Fruit fly (Drosophila melanogaster) whole organism, adult: ENCODE data around the gene Frq2.

Experiments
- CG11617 ChIP-seq: fragments of 200-800 bp; sonication (Bioruptor generic); optimal IDR thresholded peaks from 2 replicates; lab custom pipeline; 2017; ENCODE audit warnings: mild to moderate bottlenecking, missing biosample characterization, missing genetic modification reagents, missing genetic modification characterization
- CG12768 ChIP-seq: fragments of 200-800 bp; sonication (Bioruptor generic); optimal IDR thresholded peaks from 2 replicates; lab custom pipeline; 2017; ENCODE audit warnings: missing biosample characterization, missing genetic modification characterization, mild to moderate bottlenecking, moderate library complexity, missing genetic modification reagents
- CG14711 ChIP-seq: fragments of 200-800 bp; sonication (Bioruptor generic); optimal IDR thresholded peaks from 2 replicates; lab custom pipeline; 2018; ENCODE audit warnings: missing biosample characterization, mild to moderate bottlenecking, missing genetic modification characterization, moderate library complexity
- CG1620 ChIP-seq: fragments of 200-800 bp; sonication (Bioruptor generic); optimal IDR thresholded peaks from 2 replicates; lab custom pipeline; 2016; ENCODE audit warnings: missing biosample characterization, missing genetic modification characterization
- CG33017 ChIP-seq: fragments of 200-800 bp; sonication (Bioruptor generic); optimal IDR thresholded peaks from 2 replicates; lab custom pipeline; 2018; ENCODE audit warnings: missing biosample characterization, mild to moderate bottlenecking, missing genetic modification characterization, moderate library complexity
- CG5204 ChIP-seq: fragments of 200-800 bp; sonication (Bioruptor generic); optimal IDR thresholded peaks from 2 replicates; lab custom pipeline; 2016; ENCODE audit warnings: missing biosample characterization, missing genetic modification characterization
- CG7045 ChIP-seq: fragments of 200-800 bp; sonication (Bioruptor generic); optimal IDR thresholded peaks from 2 replicates; lab custom pipeline; 2017; ENCODE audit warnings: missing biosample characterization, mild to moderate bottlenecking, missing genetic modification characterization
- CG7101 ChIP-seq: fragments of 200-800 bp; sonication (Bioruptor generic); optimal IDR thresholded peaks from 2 replicates; lab custom pipeline; 2018; ENCODE audit warnings: missing biosample characterization, mild to moderate bottlenecking, missing genetic modification characterization, moderate library complexity
- Clk ChIP-seq: fragments of 200-800 bp; sonication (Bioruptor generic); optimal IDR thresholded peaks from 2 replicates; lab custom pipeline; 2017; ENCODE audit warnings: missing biosample characterization, missing genetic modification characterization
- Crg-1 ChIP-seq: fragments of 200-800 bp; sonication (Bioruptor generic); optimal IDR thresholded peaks from 2 replicates; lab custom pipeline; 2016; ENCODE audit warnings: missing biosample characterization, missing genetic modification characterization
- Hr96 ChIP-seq: fragments of 200-800 bp; sonication (Bioruptor generic); optimal IDR thresholded peaks from 2 replicates; lab custom pipeline; 2016; ENCODE audit warnings: missing biosample characterization, missing genetic modification characterization
- Mnt ChIP-seq: fragments of 200-800 bp; sonication (Bioruptor generic); optimal IDR thresholded peaks from 2 replicates; lab custom pipeline; 2016; ENCODE audit warnings: missing biosample characterization, mild to moderate bottlenecking, missing genetic modification characterization
- bab1 ChIP-seq: fragments of 200-800 bp; sonication (Bioruptor generic); optimal IDR thresholded peaks from 3 replicates; lab custom pipeline; 2019; ENCODE audit warnings: missing biosample characterization, mild to moderate bottlenecking, missing genetic modification characterization, moderate library complexity
- cic ChIP-seq: fragments of 200-800 bp; sonication (Bioruptor generic); optimal IDR thresholded peaks from 2 replicates; lab custom pipeline; 2017; ENCODE audit warnings: missing biosample characterization, mild to moderate bottlenecking, missing genetic modification characterization, moderate library complexity
- cnc ChIP-seq, 2 experiments: fragments of >200 bp; optimal IDR thresholded peaks; 2 replicates each; lab custom pipeline; 2017
- kay ChIP-seq: fragments of 200-800 bp; sonication (Bioruptor generic); peaks from one replicate; lab custom pipeline; 2016; ENCODE audit warnings: missing biosample characterization, missing genetic modification characterization, borderline replicate concordance
- ovo ChIP-seq: fragments of 200-800 bp; sonication (Bioruptor generic); optimal IDR thresholded peaks from 2 replicates; lab custom pipeline; 2016; ENCODE audit warnings: missing biosample characterization, missing genetic modification characterization
- pad ChIP-seq: fragments of 200-800 bp; sonication (Bioruptor generic); optimal IDR thresholded peaks from 3 replicates; lab custom pipeline; 2017; ENCODE audit warnings: missing biosample characterization, missing genetic modification characterization, mild to moderate bottlenecking, moderate library complexity, missing genetic modification reagents
- tj ChIP-seq: fragments of 200-800 bp; sonication (Bioruptor generic); optimal IDR thresholded peaks from 3 replicates; lab custom pipeline; 2017; ENCODE audit warnings: missing biosample characterization, mild to moderate bottlenecking, missing genetic modification characterization, moderate library complexity
- toe ChIP-seq: fragments of 200-800 bp; sonication (Bioruptor generic); optimal IDR thresholded peaks from 2 replicates; lab custom pipeline; 2016; ENCODE audit warnings: missing biosample characterization, missing genetic modification characterization

Gene Frq2

DNA sequence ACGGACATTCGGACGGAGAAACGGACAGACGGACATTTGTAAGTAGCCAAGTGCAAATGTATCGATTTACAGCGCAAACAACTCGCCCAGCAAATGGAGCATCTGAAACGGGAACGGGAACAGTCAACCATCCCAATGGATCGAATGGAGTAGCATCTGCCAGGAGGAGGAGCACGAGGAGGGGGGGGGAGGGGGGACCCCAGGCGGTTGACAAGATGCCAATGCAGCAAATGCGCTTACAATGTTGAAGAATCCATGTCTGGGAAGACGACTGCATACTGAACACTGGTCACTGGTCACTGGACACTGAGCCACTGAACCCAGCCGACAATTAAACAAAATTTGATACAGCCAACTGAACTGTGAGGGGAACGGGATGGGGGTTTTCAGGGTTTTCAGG, 74.5 kb downstream of the Frq2 start:
- TF ChIP-seq tj (GFP tag; lab: Kevin White, UChicago) (peak; percentile 17), CG7045 (GFP tag; lab: Kevin White, UChicago) (no peak)

DNA sequence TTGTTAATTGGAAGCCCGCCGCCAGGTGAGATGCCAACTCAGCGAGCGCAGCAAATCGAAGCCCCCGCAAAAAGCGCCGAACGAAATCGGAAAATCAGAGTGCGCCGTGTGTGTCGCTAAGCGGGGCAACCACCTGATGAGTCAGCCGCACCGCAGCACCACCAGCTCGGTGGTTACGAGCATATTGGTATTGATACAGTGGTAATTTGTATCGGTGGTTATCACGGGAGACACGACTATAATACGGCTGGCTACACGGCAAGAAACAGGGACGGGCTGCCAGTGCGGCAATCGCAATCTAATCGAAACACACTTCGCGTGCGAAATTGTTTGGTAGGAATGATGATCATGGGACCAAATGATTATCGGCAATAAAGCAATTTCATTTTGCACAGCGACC, 76.4 kb downstream of the Frq2 start:
- TF ChIP-seq CG5204 (GFP tag; lab: Kevin White, UChicago): no peak
- TF ChIP-seq CG33017 (tag; lab: Kevin White, UChicago): no peak
- no peak for TF ChIP-seq pad (GFP tag; lab: Kevin White, UChicago)
- TF ChIP-seq Crg-1 (GFP tag; lab: Kevin White, UChicago): no peak
- no peak for TF ChIP-seq cic (GFP tag; lab: Kevin White, UChicago)
- no peak for TF ChIP-seq cnc (optimal IDR thresholded peaks at IDR 0.05; lab: Kevin White, UChicago)
- no peak for TF ChIP-seq tj (GFP tag; lab: Kevin White, UChicago)
- no peak for TF ChIP-seq bab1 (GFP tag; lab: Kevin White, UChicago)
- no peak for TF ChIP-seq ovo
- no peak for TF ChIP-seq Mnt
- no peak for TF ChIP-seq CG1620 (GFP tag; lab: Kevin White, UChicago)
- TF ChIP-seq CG7045 (GFP tag; lab: Kevin White, UChicago): no peak
- no peak for TF ChIP-seq kay
- TF ChIP-seq Hr96 (GFP tag; lab: Kevin White, UChicago): no peak
- TF ChIP-seq CG14711: no peak
- no peak for TF ChIP-seq CG12768 (GFP tag; lab: Kevin White, UChicago)
- TF ChIP-seq Clk: no peak
- TF ChIP-seq CG11617 (GFP tag; lab: Kevin White, UChicago): no peak
- TF ChIP-seq toe: no peak
- no peak for TF ChIP-seq CG7101
